Fruit fly (Drosophila melanogaster): ENCODE data around the gene mdy.

- TF ChIP-seq dmrt93B (GFP tag; optimal IDR thresholded peaks at IDR 0.05): no peak
- TF ChIP-seq usp (GFP tag; optimal IDR thresholded peaks at IDR 0.05): no peak
- no peak for TF ChIP-seq GATAd (GFP tag; optimal IDR thresholded peaks at IDR 0.05)
- no peak for TF ChIP-seq Dif (GFP tag; optimal IDR thresholded peaks at IDR 0.05; ENCODE audit: partially characterized antibody)
- no peak for TF ChIP-seq Dfd (GFP tag; optimal IDR thresholded peaks at IDR 0.05)
Observed at dm6 chr2L:16846742-16847346, 30.4 kb downstream of the mdy start.

Data from whole organism, wandering third instar larva.